Fruit fly (Drosophila melanogaster) Kc167 (cell line): ENCODE data around the gene CG4374.

Experiments
- Myc ChIP-seq: fragments of >200 bp; optimal IDR thresholded peaks from 2 replicates; lab custom pipeline; 2017; ENCODE audit warnings: missing external identifiers
- Sin3A ChIP-seq: fragments of >200 bp; optimal IDR thresholded peaks from 2 replicates; lab custom pipeline; 2018; ENCODE audit warnings: missing external identifiers
- h ChIP-seq: fragments of >200 bp; optimal IDR thresholded peaks from 3 replicates; lab custom pipeline; 2018; ENCODE audit warnings: missing external identifiers
- insv ChIP-seq: fragments of >200 bp; optimal IDR thresholded peaks from 3 replicates; lab custom pipeline; 2018; ENCODE audit warnings: missing external identifiers
- psq ChIP-seq: fragments of >200 bp; optimal IDR thresholded peaks from 2 replicates; lab custom pipeline; 2017; ENCODE audit warnings: missing external identifiers
- ttk ChIP-seq: sonication (Bioruptor generic); optimal IDR thresholded peaks from 2 replicates; lab custom pipeline; 2017; ENCODE audit warnings: missing external identifiers

dm6 chr3R:23487201-23487600 is 15.1 kb upstream of the CG4374 start, which contains the start of gene Ir94h:
- TF ChIP-seq Myc (lab: Kevin White, UChicago) (no peak), h (lab: Kevin White, UChicago) (no peak), ttk (lab: Kevin White, UChicago) (no peak), insv (no peak), psq (lab: Kevin White, UChicago) (no peak), Sin3A (lab: Kevin White, UChicago) (no peak)
